Worm (Caenorhabditis elegans) whole organism, midembryonic: ENCODE data around the gene F36D3.8.

Experiments
- T22C8.4 ChIP-seq: fragments of 200-800 bp; sonication (Bioruptor generic); IDR thresholded peaks from 2 replicates; pipeline ENCODE4 v1.3.6; 2022; ENCODE audit warnings: missing genetic modification characterization, missing compliant biosample characterization
- cog-1 ChIP-seq: sonication (generic microtip); optimal IDR thresholded peaks from 2 replicates; lab custom pipeline; 2016; ENCODE audit warnings: missing genetic modification characterization, missing compliant biosample characterization
- tab-1 ChIP-seq: fragments of 200-800 bp; sonication (Bioruptor generic); IDR thresholded peaks from 2 replicates; pipeline ENCODE4 v1.3.6; 2022; ENCODE audit warnings: missing genetic modification characterization, missing compliant biosample characterization
- ztf-23 ChIP-seq: fragments of 200-800 bp; sonication (Bioruptor generic); IDR thresholded peaks from 2 replicates; pipeline ENCODE4 v1.3.6; 2022; ENCODE audit warnings: missing genetic modification reagents, missing genetic modification characterization, missing compliant biosample characterization

DNA sequence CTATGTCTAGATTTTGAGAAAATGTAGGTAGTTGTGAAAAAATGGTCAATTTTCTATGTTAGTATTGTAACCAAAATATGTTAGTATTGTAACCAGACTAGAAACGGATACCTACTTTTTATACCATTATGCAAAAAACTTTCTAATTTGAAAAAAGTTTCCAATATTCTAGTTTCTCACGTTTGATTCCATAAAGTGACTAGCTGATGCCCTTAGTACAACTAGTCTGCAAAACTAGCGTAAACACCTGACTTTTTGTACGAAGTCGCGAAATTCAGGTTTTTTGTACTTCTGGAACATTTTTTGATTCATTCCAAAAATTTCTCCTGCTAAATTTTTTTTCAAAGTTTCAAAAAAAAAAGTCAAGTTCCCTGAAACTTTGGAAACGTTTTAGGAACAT, 41.1 kb downstream of the F36D3.8 start:
- no peak for TF ChIP-seq ztf-23 (GFP tag; lab: Robert Waterston, UW)
- no peak for TF ChIP-seq tab-1 (GFP tag; lab: Robert Waterston, UW)
- TF ChIP-seq T22C8.4 = no peak
- no peak for TF ChIP-seq cog-1
